Fruit fly (Drosophila melanogaster) whole organism: ENCODE results near the gene Drak.

Source experiments
- CG8478 ChIP-seq: fragments of >200 bp; optimal IDR thresholded peaks from 2 replicates; lab custom pipeline; 2018; ENCODE audit warnings: inconsistent platforms
- Dll ChIP-seq: fragments of >200 bp; optimal IDR thresholded peaks from 2 replicates; lab custom pipeline; 2017
- EcR ChIP-seq, 2 experiments: fragments of >200 bp; optimal IDR thresholded peaks; 2 replicates each; lab custom pipeline; 2017; ENCODE audit warnings: missing biosample characterization in 2 of 2, missing genetic modification characterization in 2 of 2, missing genetic modification reagents in 2 of 2
- psq ChIP-seq: fragments of >200 bp; optimal IDR thresholded peaks from 2 replicates; lab custom pipeline; 2017
- usp ChIP-seq: fragments of >200 bp; optimal IDR thresholded peaks from 2 replicates; lab custom pipeline; 2017; ENCODE audit warnings: missing biosample characterization, missing genetic modification characterization, mixed read lengths

DNA sequence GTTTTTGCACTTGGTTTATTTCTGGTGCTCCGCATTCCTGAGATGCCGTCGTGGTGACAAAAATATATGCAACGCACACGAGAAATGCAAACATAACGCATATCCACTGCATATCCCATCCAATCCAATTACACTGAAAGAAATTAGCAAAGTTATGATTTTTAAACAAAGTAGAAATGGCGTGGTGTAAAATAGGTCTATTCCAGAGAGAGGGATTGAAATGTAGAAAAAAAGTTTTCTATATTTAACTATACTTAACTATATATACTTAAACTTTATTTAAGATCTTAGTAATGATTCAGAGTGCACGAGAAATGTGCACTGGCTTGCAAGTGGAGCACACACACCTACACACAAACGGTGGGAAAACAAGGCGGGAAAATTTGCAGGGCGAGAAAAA, 730 bp upstream of the Drak start:
- TF ChIP-seq CG8478 (lab: Kevin White, UChicago) (no peak), psq (lab: Kevin White, UChicago) (no peak), Dll (no peak), EcR (GFP tag; optimal IDR thresholded peaks at IDR 0.05; lab: Kevin White, UChicago) (no peak), usp (no peak)
